Worm (Caenorhabditis elegans) whole organism, L4 larva: ENCODE data around the gene vem-1.
A peak's percentile ranks its signal among the peaks of the same experiment; 100 is the strongest.

ENCODE experiments used
- D1046.2 ChIP-seq: fragments of 200-800 bp; sonication (Bioruptor generic); IDR thresholded peaks from 2 replicates; pipeline ENCODE4 v1.3.6; 2022; ENCODE audit warnings: missing genetic modification characterization, missing compliant biosample characterization
- F26F4.8 ChIP-seq: fragments of 200-800 bp; sonication (Bioruptor generic); conservative IDR thresholded peaks from 2 replicates; pipeline ENCODE4 v1.3.6; 2022; ENCODE audit warnings: missing genetic modification characterization, missing compliant biosample characterization
- T26A8.4 ChIP-seq: fragments of 200-800 bp; sonication (Bioruptor generic); IDR thresholded peaks from 2 replicates; pipeline ENCODE4 v1.3.6; 2022; ENCODE audit warnings: missing genetic modification characterization, missing compliant biosample characterization
- aha-1 ChIP-seq: fragments of 150-350 bp; peaks from one replicate; lab custom pipeline; 2014; ENCODE audit warnings: missing biosample characterization, missing genetic modification characterization
- aly-2 ChIP-seq: sonication (generic microtip); optimal IDR thresholded peaks from 2 replicates; lab custom pipeline; 2018; ENCODE audit warnings: missing biosample characterization, missing genetic modification characterization
- ceh-44 ChIP-seq: fragments of 200-800 bp; sonication (Bioruptor generic); IDR thresholded peaks from 2 replicates; pipeline ENCODE4 v1.3.6; 2022; ENCODE audit warnings: missing genetic modification reagents, missing genetic modification characterization, missing compliant biosample characterization
- ceh-82 ChIP-seq: sonication (generic microtip); optimal IDR thresholded peaks from 2 replicates; lab custom pipeline; 2017; ENCODE audit warnings: missing biosample characterization, missing genetic modification characterization
- daf-16 ChIP-seq, 3 experiments: sonication (generic microtip); optimal IDR thresholded peaks; 2 replicates each; lab custom pipeline; 2016 to 2017; ENCODE audit warnings: missing genetic modification characterization in 3 of 3, missing genetic modification reagents in 3 of 3, mild to moderate bottlenecking in 2 of 3, missing compliant biosample characterization in 2 of 3, missing biosample characterization in 1 of 3, moderate library complexity in 1 of 3
- daf-8 ChIP-seq: fragments of 200-800 bp; sonication (Bioruptor generic); IDR thresholded peaks from 2 replicates; pipeline ENCODE4 v1.3.6; 2022; ENCODE audit warnings: missing genetic modification characterization, missing compliant biosample characterization
- dmd-6 ChIP-seq: fragments of 200-800 bp; sonication (Bioruptor generic); IDR thresholded peaks from 2 replicates; pipeline ENCODE4 v1.3.6; 2022; ENCODE audit warnings: missing genetic modification reagents, missing genetic modification characterization, missing compliant biosample characterization
- duxl-1 ChIP-seq: sonication (generic microtip); optimal IDR thresholded peaks from 2 replicates; lab custom pipeline; 2016; ENCODE audit warnings: mild to moderate bottlenecking, missing genetic modification characterization, moderate library complexity, missing compliant biosample characterization; ENCODE audit not compliant: poor library complexity
- dve-1 ChIP-seq: sonication (generic microtip); optimal IDR thresholded peaks from 2 replicates; lab custom pipeline; 2017; ENCODE audit warnings: antibody characterized with exemption, mild to moderate bottlenecking, missing genetic modification characterization, missing compliant biosample characterization; ENCODE audit not compliant: insufficient read depth
- egl-27 ChIP-seq: sonication (generic microtip); optimal IDR thresholded peaks from 3 replicates; lab custom pipeline; 2017; ENCODE audit warnings: missing biosample characterization, missing genetic modification reagents, missing genetic modification characterization
- hif-1 ChIP-seq, 2 experiments: sonication (generic microtip); optimal IDR thresholded peaks; 2 replicates each; lab custom pipeline; 2016 to 2017; ENCODE audit warnings: missing compliant biosample characterization in 2 of 2, missing genetic modification characterization in 2 of 2, missing genetic modification reagents in 2 of 2, missing genotype in 2 of 2, mild to moderate bottlenecking in 1 of 2
- hlh-11 ChIP-seq: fragments of 200-800 bp; sonication (Bioruptor generic); optimal IDR thresholded peaks from 2 replicates; lab custom pipeline; 2018; ENCODE audit warnings: mild to moderate bottlenecking, missing genetic modification characterization, missing compliant biosample characterization
- hlh-30 ChIP-seq: sonication (generic microtip); optimal IDR thresholded peaks from 2 replicates; lab custom pipeline; 2017; ENCODE audit warnings: antibody characterized with exemption, mild to moderate bottlenecking, missing genetic modification characterization, missing compliant biosample characterization; ENCODE audit not compliant: insufficient read depth
- lim-7 ChIP-seq: fragments of 200-800 bp; sonication (Bioruptor generic); IDR thresholded peaks from 2 replicates; pipeline ENCODE4 v1.3.6; 2022; ENCODE audit warnings: missing genetic modification characterization, missing compliant biosample characterization
- lin-1 ChIP-seq: fragments of 200-800 bp; sonication (Bioruptor generic); IDR thresholded peaks from 2 replicates; pipeline ENCODE4 v1.3.6; 2022; ENCODE audit warnings: missing genetic modification reagents, missing genetic modification characterization, missing compliant biosample characterization
- lin-15B ChIP-seq: fragments of 150-350 bp; sonication (generic microtip); optimal IDR thresholded peaks from 3 replicates; lab custom pipeline; 2014; ENCODE audit warnings: missing biosample characterization, missing genetic modification characterization
- lin-29 ChIP-seq: fragments of 200-800 bp; sonication (Bioruptor generic); IDR thresholded peaks from 2 replicates; pipeline ENCODE4 v1.3.6; 2022; ENCODE audit warnings: missing genetic modification reagents, missing genetic modification characterization, missing compliant biosample characterization
- madf-9 ChIP-seq: fragments of 200-800 bp; sonication (Bioruptor generic); conservative IDR thresholded peaks from 2 replicates; pipeline ENCODE4 v1.3.6; 2022; ENCODE audit warnings: missing genetic modification reagents, missing genetic modification characterization, missing compliant biosample characterization
- mdt-29 ChIP-seq: fragments of 200-800 bp; sonication (Bioruptor generic); IDR thresholded peaks from 2 replicates; pipeline ENCODE4 v1.3.6; 2022; ENCODE audit warnings: missing genetic modification reagents, missing genetic modification characterization, missing compliant biosample characterization
- mep-1 ChIP-seq: fragments of 150-350 bp; sonication (generic microtip); optimal IDR thresholded peaks from 3 replicates; lab custom pipeline; 2014; ENCODE audit warnings: missing biosample characterization, missing genetic modification characterization
- nhr-10 ChIP-seq: fragments of 150-350 bp; optimal IDR thresholded peaks from 2 replicates; lab custom pipeline; 2014; ENCODE audit warnings: missing biosample characterization, missing genetic modification characterization
- nhr-11 ChIP-seq: fragments of 150-350 bp; optimal IDR thresholded peaks from 2 replicates; lab custom pipeline; 2014; ENCODE audit warnings: missing biosample characterization, missing genetic modification characterization
- nhr-111 ChIP-seq: fragments of 200-800 bp; sonication (Bioruptor generic); optimal IDR thresholded peaks from 2 replicates; lab custom pipeline; 2018; ENCODE audit warnings: mild to moderate bottlenecking, missing genetic modification characterization, missing compliant biosample characterization
- nhr-41 ChIP-seq: fragments of 200-800 bp; sonication (Bioruptor generic); IDR thresholded peaks from 2 replicates; pipeline ENCODE4 v1.3.6; 2022; ENCODE audit warnings: missing genetic modification reagents, missing genetic modification characterization, missing compliant biosample characterization
- nhr-42 ChIP-seq: fragments of 200-800 bp; sonication (Bioruptor generic); IDR thresholded peaks from 2 replicates; pipeline ENCODE4 v1.3.6; 2022; ENCODE audit warnings: missing genetic modification characterization, missing compliant biosample characterization
- nhr-48 ChIP-seq: sonication (generic microtip); optimal IDR thresholded peaks from 2 replicates; lab custom pipeline; 2016; ENCODE audit warnings: mild to moderate bottlenecking, missing genetic modification characterization, missing compliant biosample characterization
- nhr-6 ChIP-seq: fragments of 150-350 bp; optimal IDR thresholded peaks from 2 replicates; lab custom pipeline; 2014; ENCODE audit warnings: missing biosample characterization, missing genetic modification characterization
- nhr-77 ChIP-seq: fragments of 150-350 bp; optimal IDR thresholded peaks from 2 replicates; lab custom pipeline; 2014; ENCODE audit warnings: missing biosample characterization, missing genetic modification characterization
- pha-4 ChIP-seq, 2 experiments: fragments of 150-350 bp in 1 of 2; fragments of 200-800 bp in 1 of 2; sonication (Bioruptor generic) in 1 of 2; IDR thresholded peaks in 1 of 2; optimal IDR thresholded peaks in 1 of 2; 2 replicates each; pipeline versions ENCODE4 v1.3.6 to Lab custom; 2014 to 2022; ENCODE audit warnings: missing genetic modification characterization in 2 of 2, missing genetic modification reagents in 2 of 2, missing biosample characterization in 1 of 2, missing compliant biosample characterization in 1 of 2
- php-3 ChIP-seq: fragments of 200-800 bp; sonication (Bioruptor generic); IDR thresholded peaks from 2 replicates; pipeline ENCODE4 v1.3.6; 2022; ENCODE audit warnings: missing genetic modification reagents, missing genetic modification characterization, missing compliant biosample characterization
- pqm-1 ChIP-seq: sonication (generic microtip); optimal IDR thresholded peaks from 2 replicates; lab custom pipeline; 2017; ENCODE audit warnings: missing biosample characterization, missing genetic modification characterization
- rbr-2 ChIP-seq: sonication (generic microtip); optimal IDR thresholded peaks from 2 replicates; lab custom pipeline; 2016; ENCODE audit warnings: missing genotype, missing genetic modification characterization, missing compliant biosample characterization
- saeg-2 ChIP-seq: fragments of 200-800 bp; sonication (Bioruptor generic); IDR thresholded peaks from 2 replicates; pipeline ENCODE4 v1.3.6; 2022; ENCODE audit warnings: missing genetic modification reagents, missing genetic modification characterization, missing compliant biosample characterization
- sdz-12 ChIP-seq: fragments of 200-800 bp; sonication (Bioruptor generic); optimal IDR thresholded peaks from 2 replicates; lab custom pipeline; 2018; ENCODE audit warnings: mild to moderate bottlenecking, missing genetic modification characterization, missing compliant biosample characterization
- spr-3 ChIP-seq: fragments of 200-800 bp; sonication (Bioruptor generic); optimal IDR thresholded peaks from 2 replicates; lab custom pipeline; 2018; ENCODE audit warnings: mild to moderate bottlenecking, missing genetic modification characterization, missing compliant biosample characterization
- tag-97 ChIP-seq: fragments of 200-800 bp; sonication (Bioruptor generic); IDR thresholded peaks from 2 replicates; pipeline ENCODE4 v1.3.6; 2022; ENCODE audit warnings: missing genetic modification characterization, missing compliant biosample characterization
- tra-1 ChIP-seq: fragments of 200-800 bp; sonication (Bioruptor generic); IDR thresholded peaks from 2 replicates; pipeline ENCODE4 v1.3.6; 2022; ENCODE audit warnings: missing genetic modification reagents, missing genetic modification characterization, missing compliant biosample characterization
- unc-62 ChIP-seq, 3 experiments: fragments of 150-350 bp in 1 of 3; sonication (generic microtip); optimal IDR thresholded peaks in 2 of 3; peaks in 1 of 3; 1 replicate in 1 of 3; 2 replicates in 2 of 3; lab custom pipeline; 2014 to 2017; ENCODE audit warnings: missing biosample characterization in 3 of 3, missing genetic modification characterization in 3 of 3, missing genetic modification reagents in 3 of 3, missing genotype in 1 of 3
- vab-7 ChIP-seq: fragments of 200-800 bp; sonication (Bioruptor generic); IDR thresholded peaks from 2 replicates; pipeline ENCODE4 v1.3.6; 2022; ENCODE audit warnings: missing genetic modification reagents, missing genetic modification characterization, missing compliant biosample characterization
- zfp-3 ChIP-seq: fragments of 200-800 bp; sonication (Bioruptor generic); conservative IDR thresholded peaks from 2 replicates; pipeline ENCODE4 v1.3.6; 2022; ENCODE audit warnings: missing genetic modification reagents, missing genetic modification characterization, missing compliant biosample characterization
- ztf-11 ChIP-seq: fragments of 150-350 bp; optimal IDR thresholded peaks from 2 replicates; lab custom pipeline; 2014; ENCODE audit warnings: missing biosample characterization, missing genetic modification characterization

Gene vem-1

ce11 chrX:8088474-8088873, at the start of gene vem-1:
Gene vem-1, minus strand, starts transcription at chrX:8088574.
- 0 out of 2 replicates have a peak, but pooled peaks have one; percentile 35 for TF ChIP-seq tra-1 (GFP tag; lab: Robert Waterston, UW)
- TF ChIP-seq aha-1, result no peak
- peak; percentile 18 for TF ChIP-seq sdz-12 (GFP tag; lab: Kevin White, UChicago)
- no peak for TF ChIP-seq zfp-3 (GFP tag; lab: Robert Waterston, UW)
- 0 out of 2 replicates have a peak, but pooled peaks have one; percentile 13 for TF ChIP-seq vab-7 (GFP tag; lab: Robert Waterston, UW)
- TF ChIP-seq nhr-48 (tag; lab: Kevin White, UChicago), result no peak
- no peak for TF ChIP-seq lin-15B
- TF ChIP-seq hif-1 (tag; optimal IDR thresholded peaks at IDR 0.05; lab: Kevin White, UChicago), result peak in 1 of 2 experiments; percentile 56
- 0 out of 2 replicates have a peak, but pooled peaks have one; percentile 40 for TF ChIP-seq lim-7 (GFP tag; lab: Robert Waterston, UW)
- TF ChIP-seq mdt-29 (GFP tag; lab: Robert Waterston, UW), result no peak
- TF ChIP-seq, all 104 proteins: peak for 5

- TF ChIP-seq mep-1 (tag; lab: Kevin White, UChicago) (no peak), ceh-82 (no peak), lin-15B (no peak), nhr-42 (GFP tag; lab: Robert Waterston, UW) (no peak), php-3 (no peak), F26F4.8 (GFP tag; lab: Robert Waterston, UW) (no peak), saeg-2 (GFP tag; lab: Robert Waterston, UW) (no peak), nhr-77 (tag; lab: Kevin White, UChicago) (no peak)
- TF ChIP-seq, all 104 proteins: peak for 0
These were observed 49.4 kb upstream of the vem-1 start, which contains the start of gene C02B8.7 for ce11 chrX:8137779-8138178. Gene C02B8.7, minus strand, starts transcription at chrX:8137879.

- TF ChIP-seq nhr-111 (GFP tag; lab: Kevin White, UChicago) (no peak), egl-27 (tag; lab: Kevin White, UChicago) (no peak), mep-1 (tag; lab: Kevin White, UChicago) (peak; percentile 84), rbr-2 (tag; lab: Kevin White, UChicago) (no peak), dmd-6 (GFP tag; lab: Robert Waterston, UW) (peak; percentile 55), nhr-41 (GFP tag; lab: Robert Waterston, UW) (0 out of 2 replicates have a peak, but pooled peaks have one; percentile 58), pqm-1 (tag; lab: Kevin White, UChicago) (peak; percentile 56), duxl-1 (tag; lab: Kevin White, UChicago) (peak; percentile 11), ceh-44 (no peak), lin-29 (GFP tag; lab: Robert Waterston, UW) (no peak), D1046.2 (GFP tag; lab: Robert Waterston, UW) (no peak), daf-16 (GFP tag; optimal IDR thresholded peaks at IDR 0.05; lab: Kevin White, UChicago) (peak in 1 of 2 experiments; percentile 3), daf-16 (tag; optimal IDR thresholded peaks at IDR 0.05; lab: Kevin White, UChicago) (peak; percentile 75), nhr-11 (tag; lab: Kevin White, UChicago) (peak; percentile 12), hlh-30 (no peak), T26A8.4 (GFP tag; lab: Robert Waterston, UW) (no peak), pha-4 (GFP tag; IDR thresholded peaks at IDR 0.05; lab: Robert Waterston, UW) (no peak), pha-4 (tag; optimal IDR thresholded peaks at IDR 0.05; lab: Kevin White, UChicago) (peak; percentile 81), nhr-10 (tag; lab: Kevin White, UChicago) (no peak), ztf-11 (tag; lab: Kevin White, UChicago) (no peak), unc-62 (GFP tag; optimal IDR thresholded peaks at IDR 0.05 in 1 of 2; lab: Kevin White, UChicago) (peak in 1 of 2 experiments; percentile 93), unc-62 (tag; optimal IDR thresholded peaks at IDR 0.05; lab: Kevin White, UChicago) (no peak), dve-1 (peak; percentile 87), php-3 (no peak), hlh-11 (tag; lab: Kevin White, UChicago) (peak; percentile 68), nhr-77 (tag; lab: Kevin White, UChicago) (peak; percentile 50), madf-9 (GFP tag; lab: Robert Waterston, UW) (no peak), nhr-6 (peak; percentile 54), lin-15B (no peak), lin-1 (GFP tag; lab: Robert Waterston, UW) (no peak), aly-2 (tag; lab: Kevin White, UChicago) (no peak), aha-1 (peak; percentile 67), tag-97 (GFP tag; lab: Robert Waterston, UW) (no peak), daf-8 (GFP tag; lab: Robert Waterston, UW) (no peak), spr-3 (GFP tag; lab: Kevin White, UChicago) (no peak)
These were observed 48.0 kb upstream of the vem-1 start, which contains the start of gene C02B8.6 for ce11 chrX:8136276-8136891. Gene C02B8.6, minus strand, starts transcription at chrX:8136326.
